Fruit fly (Drosophila melanogaster) whole organism, prepupa: ENCODE measurements around the gene CG4988.

ENCODE experiments used
- CG16779 ChIP-seq: fragments of 200-800 bp; sonication (Bioruptor generic); optimal IDR thresholded peaks from 3 replicates; lab custom pipeline; 2017; ENCODE audit warnings: missing biosample characterization, mild to moderate bottlenecking, missing genetic modification characterization
- Smox ChIP-seq: fragments of 200-800 bp; sonication (Bioruptor generic); optimal IDR thresholded peaks from 3 replicates; lab custom pipeline; 2016; ENCODE audit warnings: missing biosample characterization, missing genetic modification characterization
- achi ChIP-seq: fragments of 200-800 bp; sonication (Bioruptor generic); optimal IDR thresholded peaks from 3 replicates; lab custom pipeline; 2016; ENCODE audit warnings: missing biosample characterization, missing genetic modification characterization
- esn ChIP-seq: fragments of 200-800 bp; sonication (Bioruptor generic); optimal IDR thresholded peaks from 2 replicates; lab custom pipeline; 2016; ENCODE audit warnings: missing biosample characterization, mild to moderate bottlenecking, missing genetic modification characterization, moderate library complexity

DNA sequence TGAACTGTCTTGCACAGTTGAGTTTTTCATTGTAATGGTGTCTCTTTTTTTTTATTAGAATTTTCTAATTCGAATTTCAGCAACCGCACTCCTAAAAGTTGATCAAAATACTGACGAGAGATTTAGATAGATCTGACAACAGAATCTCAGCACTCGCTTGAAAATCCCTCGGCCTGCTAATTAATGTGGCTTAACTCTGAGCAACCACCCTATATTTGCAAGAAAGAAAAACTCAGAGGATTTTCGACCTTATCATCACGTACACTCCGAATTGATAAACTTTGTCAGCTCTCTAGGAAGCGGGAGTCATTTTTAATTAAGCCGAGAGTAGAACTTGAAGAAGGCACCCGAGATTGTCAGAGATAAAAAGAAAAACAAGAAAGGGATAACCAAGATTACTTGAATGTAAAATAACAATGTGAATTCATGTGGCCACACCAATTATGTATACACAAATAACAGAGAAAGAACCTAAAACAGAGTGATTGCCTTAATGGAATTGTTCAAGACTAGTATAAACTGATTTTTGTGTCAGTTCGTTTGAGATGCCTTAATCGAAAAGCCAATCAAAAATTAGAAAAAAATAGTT, 42.6 kb upstream of the CG4988 start, which contains the start of the genes CG12307 and CG4983:
- no peak for TF ChIP-seq Smox (GFP tag; lab: Kevin White, UChicago)
- no peak for TF ChIP-seq achi (GFP tag; lab: Kevin White, UChicago)
- no peak for TF ChIP-seq esn (GFP tag; lab: Kevin White, UChicago)
- no peak for TF ChIP-seq CG16779
